Fruit fly (Drosophila melanogaster) whole organism, embryonic: ENCODE measurements around the gene CG10481.

Experiments
- CG32767 ChIP-seq: fragments of 200-800 bp; sonication (Bioruptor generic); IDR thresholded peaks from 2 replicates; pipeline ENCODE4 v1.3.6; 2022; ENCODE audit warnings: missing biosample characterization, missing genetic modification characterization
- Med ChIP-seq: fragments of 200-800 bp; sonication (Bioruptor generic); peaks from one replicate; lab custom pipeline; 2016; ENCODE audit warnings: missing biosample characterization, missing genetic modification characterization, mild to moderate bottlenecking, inconsistent platforms, moderate library complexity
- cato ChIP-seq: fragments of 200-800 bp; sonication (Bioruptor generic); optimal IDR thresholded peaks from 2 replicates; lab custom pipeline; 2016; ENCODE audit warnings: missing biosample characterization, missing genetic modification characterization, borderline replicate concordance
- mam ChIP-seq: fragments of 200-800 bp; sonication (Bioruptor generic); optimal IDR thresholded peaks from 3 replicates; lab custom pipeline; 2016; ENCODE audit warnings: missing biosample characterization, missing genetic modification characterization

dm6 chr2L:19897027-19897426 lies 4.7 kb upstream of the CG10481 start:
- TF ChIP-seq Med (no peak), mam (GFP tag; lab: Kevin White, UChicago) (no peak), cato (GFP tag; lab: Kevin White, UChicago) (no peak), CG32767 (GFP tag; lab: Robert Waterston, UW) (no peak)
